Fruit fly (Drosophila melanogaster): ENCODE measurements around the gene Efa6.

The Efa6 gene

dm6 chr3R:22580546-22580945 is 7.0 kb upstream of the Efa6 start, which contains the start of gene CSN6 (continued):
- TF ChIP-seq HLH3B (GFP tag; IDR thresholded peaks at IDR 0.05) (no peak), CG10209 (GFP tag; optimal IDR thresholded peaks at IDR 0.05) (no peak), Dp (GFP tag; optimal IDR thresholded peaks at IDR 0.05) (peak; percentile 87), NC2α (GFP tag; optimal IDR thresholded peaks at IDR 0.05) (no peak), nmo (GFP tag; optimal IDR thresholded peaks at IDR 0.05) (peak; percentile 27), CG12236 (GFP tag; optimal IDR thresholded peaks at IDR 0.05) (no peak), CG17186 (GFP tag; optimal IDR thresholded peaks at IDR 0.05) (peak; percentile 27), CG8478 (optimal IDR thresholded peaks at IDR 0.05) (no peak), sc (optimal IDR thresholded peaks at IDR 0.05) (no peak), sc (GFP tag; optimal IDR thresholded peaks at IDR 0.05) (no peak), CG17328 (GFP tag; IDR thresholded peaks at IDR 0.05) (no peak), CG7928 (GFP tag; optimal IDR thresholded peaks at IDR 0.05) (peak; percentile 4), CG12155 (GFP tag; optimal IDR thresholded peaks at IDR 0.05) (peak; percentile 68), bbx (GFP tag; IDR thresholded peaks at IDR 0.05; ENCODE audit: partially characterized antibody) (peak; percentile 84), Adf1 (GFP tag; IDR thresholded peaks at IDR 0.05) (no peak), slp2 (GFP tag; optimal IDR thresholded peaks at IDR 0.05) (no peak), CG18476 (GFP tag; optimal IDR thresholded peaks at IDR 0.05) (peak; percentile 9), Ets65A (GFP tag) (peak; percentile 91), Optix (GFP tag; IDR thresholded peaks at IDR 0.05) (no peak), dpn (GFP tag; optimal IDR thresholded peaks at IDR 0.05) (peak in 1 of 2 experiments; percentile 22), Fer3 (tag; optimal IDR thresholded peaks at IDR 0.05) (no peak), vnd (GFP tag; IDR thresholded peaks at IDR 0.05; ENCODE audit: partially characterized antibody) (peak; percentile 81), CG10267 (tag; optimal IDR thresholded peaks at IDR 0.05) (peak; percentile 61), CG2199 (GFP tag; IDR thresholded peaks at IDR 0.05) (no peak), Sox100B (GFP tag; optimal IDR thresholded peaks at IDR 0.05) (no peak), mam (GFP tag; optimal IDR thresholded peaks at IDR 0.05) (peak; percentile 37), lilli (GFP tag; optimal IDR thresholded peaks at IDR 0.05) (peak; percentile 10), Fer1 (GFP tag; optimal IDR thresholded peaks at IDR 0.05) (peak; percentile 20), pzg (GFP tag; optimal IDR thresholded peaks at IDR 0.05) (peak; percentile 99), slou (GFP tag; optimal IDR thresholded peaks at IDR 0.05) (no peak), CG30403 (GFP tag; optimal IDR thresholded peaks at IDR 0.05) (no peak), CG2678 (tag; optimal IDR thresholded peaks at IDR 0.05) (no peak), tll (GFP tag; optimal IDR thresholded peaks at IDR 0.05) (no peak), ind (GFP tag; optimal IDR thresholded peaks at IDR 0.05) (no peak), HmgZ (tag; optimal IDR thresholded peaks at IDR 0.05) (peak; percentile 69), CG7963 (GFP tag; IDR thresholded peaks at IDR 0.05; ENCODE audit: partially characterized antibody) (peak; percentile 79), Nf-YA (GFP tag; IDR thresholded peaks at IDR 0.05) (no peak), CG2712 (tag; optimal IDR thresholded peaks at IDR 0.05) (peak; percentile 58), CG3281 (GFP tag; optimal IDR thresholded peaks at IDR 0.05) (no peak), CG33213 (GFP tag; optimal IDR thresholded peaks at IDR 0.05) (peak; percentile 60), emc (GFP tag; optimal IDR thresholded peaks at IDR 0.05) (no peak), Dbx (GFP tag; IDR thresholded peaks at IDR 0.05) (peak; percentile 57; the same call in 2 of the 3 replicates), HmgD (GFP tag; optimal IDR thresholded peaks at IDR 0.05) (peak; percentile 68), ranshi (GFP tag; IDR thresholded peaks at IDR 0.05) (no peak), bab2 (GFP tag; optimal IDR thresholded peaks at IDR 0.05) (no peak), CG9797 (GFP tag; optimal IDR thresholded peaks at IDR 0.05) (peak; percentile 93), trem (tag; optimal IDR thresholded peaks at IDR 0.05) (peak; percentile 75), CG13624 (GFP tag; optimal IDR thresholded peaks at IDR 0.05) (peak; percentile 44), B-H2 (GFP tag; optimal IDR thresholded peaks at IDR 0.05) (no peak), CG1603 (tag; optimal IDR thresholded peaks at IDR 0.05) (peak; percentile 71), CG34376 (GFP tag; optimal IDR thresholded peaks at IDR 0.05) (peak; percentile 60), bigmax (GFP tag; optimal IDR thresholded peaks at IDR 0.05) (no peak)
